Worm (Caenorhabditis elegans) whole organism, mixed stage, embryonic: Measurements from ENCODE around the gene B0348.1.

Experiments
- M03D4.4 ChIP-seq: sonication (generic microtip); optimal IDR thresholded peaks from 2 replicates; lab custom pipeline; 2017; ENCODE audit warnings: mild to moderate bottlenecking, missing genetic modification characterization, missing compliant biosample characterization
- ceh-39 ChIP-seq: fragments of 150-350 bp; optimal IDR thresholded peaks from 2 replicates; lab custom pipeline; 2014; ENCODE audit warnings: missing biosample characterization, missing genetic modification characterization
- ceh-43 ChIP-seq: fragments of 200-800 bp; sonication (Bioruptor generic); optimal IDR thresholded peaks from 2 replicates; lab custom pipeline; 2018; ENCODE audit warnings: mild to moderate bottlenecking, missing genetic modification characterization, moderate library complexity, missing compliant biosample characterization
- ces-1 ChIP-seq: fragments of 150-350 bp; optimal IDR thresholded peaks from 2 replicates; lab custom pipeline; 2014; ENCODE audit warnings: missing biosample characterization, missing genetic modification reagents, missing genetic modification characterization
- cnd-1 ChIP-seq: fragments of 200-800 bp; sonication (Bioruptor generic); optimal IDR thresholded peaks from 2 replicates; lab custom pipeline; 2018; ENCODE audit warnings: mild to moderate bottlenecking, missing genetic modification characterization, missing compliant biosample characterization
- drap-1 ChIP-seq: fragments of 200-800 bp; sonication (Bioruptor generic); optimal IDR thresholded peaks from 3 replicates; lab custom pipeline; 2018; ENCODE audit warnings: mild to moderate bottlenecking, missing genetic modification characterization, missing compliant biosample characterization
- elt-1 ChIP-seq: sonication (generic microtip); optimal IDR thresholded peaks from 2 replicates; lab custom pipeline; 2017; ENCODE audit warnings: missing genetic modification characterization, mild to moderate bottlenecking, missing compliant biosample characterization, antibody characterized with exemption, moderate library complexity, borderline replicate concordance; ENCODE audit not compliant: insufficient read depth
- elt-3 ChIP-seq: fragments of 150-350 bp; optimal IDR thresholded peaks from 2 replicates; lab custom pipeline; 2014; ENCODE audit warnings: missing biosample characterization, missing genetic modification characterization
- flh-1 ChIP-seq: fragments of 200-800 bp; sonication (Bioruptor generic); optimal IDR thresholded peaks from 2 replicates; lab custom pipeline; 2018; ENCODE audit warnings: mild to moderate bottlenecking, missing genetic modification characterization, moderate library complexity, missing compliant biosample characterization
- ham-2 ChIP-seq: fragments of 200-800 bp; sonication (Bioruptor generic); optimal IDR thresholded peaks from 2 replicates; lab custom pipeline; 2018; ENCODE audit warnings: mild to moderate bottlenecking, missing genetic modification characterization, missing compliant biosample characterization
- hlh-1 ChIP-seq: fragments of 150-350 bp; optimal IDR thresholded peaks from 2 replicates; lab custom pipeline; 2014; ENCODE audit warnings: missing biosample characterization, missing genetic modification reagents, missing genetic modification characterization
- lin-13 ChIP-seq: fragments of 150-350 bp; optimal IDR thresholded peaks from 2 replicates; lab custom pipeline; 2014; ENCODE audit warnings: missing biosample characterization, missing genetic modification characterization
- lsy-2 ChIP-seq: fragments of 150-350 bp; optimal IDR thresholded peaks from 2 replicates; lab custom pipeline; 2014; ENCODE audit warnings: missing biosample characterization, missing genetic modification characterization
- mab-5 ChIP-seq: fragments of 150-350 bp; optimal IDR thresholded peaks from 2 replicates; lab custom pipeline; 2014; ENCODE audit warnings: missing biosample characterization, missing genetic modification characterization
- mep-1 ChIP-seq: fragments of 150-350 bp; optimal IDR thresholded peaks from 2 replicates; lab custom pipeline; 2017; ENCODE audit warnings: missing biosample characterization, missing genetic modification reagents, missing genetic modification characterization, inconsistent platforms
- mls-2 ChIP-seq: sonication (generic microtip); optimal IDR thresholded peaks from 2 replicates; lab custom pipeline; 2016; ENCODE audit warnings: mild to moderate bottlenecking, missing genetic modification characterization, moderate library complexity, missing compliant biosample characterization
- nhr-12 ChIP-seq: fragments of 150-350 bp; optimal IDR thresholded peaks from 2 replicates; lab custom pipeline; 2014; ENCODE audit warnings: missing biosample characterization, missing genetic modification characterization
- nhr-2 ChIP-seq: fragments of 150-350 bp; optimal IDR thresholded peaks from 2 replicates; lab custom pipeline; 2014; ENCODE audit warnings: missing biosample characterization, missing genetic modification characterization
- nhr-237 ChIP-seq: fragments of 150-350 bp; optimal IDR thresholded peaks from 2 replicates; lab custom pipeline; 2014; ENCODE audit warnings: missing biosample characterization, missing genetic modification characterization
- nhr-28 ChIP-seq: fragments of 150-350 bp; optimal IDR thresholded peaks from 2 replicates; lab custom pipeline; 2014; ENCODE audit warnings: missing biosample characterization, missing genetic modification characterization
- nhr-76 ChIP-seq: sonication (generic microtip); optimal IDR thresholded peaks from 2 replicates; lab custom pipeline; 2017; ENCODE audit warnings: missing biosample characterization, missing genetic modification characterization
- pha-4 ChIP-seq: fragments of 150-350 bp; optimal IDR thresholded peaks from 2 replicates; lab custom pipeline; 2018; ENCODE audit warnings: missing biosample characterization, missing genetic modification reagents, missing genetic modification characterization
- snpc-4 ChIP-seq: fragments of 150-350 bp; optimal IDR thresholded peaks from 2 replicates; lab custom pipeline; 2014; ENCODE audit warnings: missing biosample characterization, missing genetic modification characterization
- sptf-1 ChIP-seq: sonication (generic microtip); optimal IDR thresholded peaks from 2 replicates; lab custom pipeline; 2017; ENCODE audit warnings: mild to moderate bottlenecking, missing genetic modification characterization, moderate library complexity, missing compliant biosample characterization
- tbx-8 ChIP-seq: fragments of 200-800 bp; sonication (Bioruptor generic); optimal IDR thresholded peaks from 2 replicates; lab custom pipeline; 2018; ENCODE audit warnings: mild to moderate bottlenecking, missing genetic modification characterization, moderate library complexity, missing compliant biosample characterization
- unc-120 ChIP-seq: sonication (generic microtip); optimal IDR thresholded peaks from 2 replicates; lab custom pipeline; 2017; ENCODE audit warnings: missing genetic modification characterization, missing compliant biosample characterization; ENCODE audit not compliant: poor library complexity, severe bottlenecking
- unc-62 ChIP-seq: fragments of 150-350 bp; optimal IDR thresholded peaks from 2 replicates; lab custom pipeline; 2014; ENCODE audit warnings: missing biosample characterization, missing genetic modification reagents, missing genetic modification characterization
- ztf-11 ChIP-seq: fragments of 150-350 bp; optimal IDR thresholded peaks from 2 replicates; lab custom pipeline; 2014; ENCODE audit warnings: missing biosample characterization, missing genetic modification characterization

B0348.1 gene

ce11 chrV:48622-49021 lies at the start of gene B0348.1:
TSS of gene B0348.1 (plus strand) at chrV:48922.
- no peak for TF ChIP-seq nhr-12 (tag; lab: Kevin White, UChicago)
- no peak for TF ChIP-seq M03D4.4

- TF ChIP-seq M03D4.4 = no peak
Measured at ce11 chrV:1335-1734, 47.4 kb upstream of the B0348.1 start, which contains the start of gene idpp-2. TSS of gene idpp-2 (plus strand) at chrV:1635.

DNA sequence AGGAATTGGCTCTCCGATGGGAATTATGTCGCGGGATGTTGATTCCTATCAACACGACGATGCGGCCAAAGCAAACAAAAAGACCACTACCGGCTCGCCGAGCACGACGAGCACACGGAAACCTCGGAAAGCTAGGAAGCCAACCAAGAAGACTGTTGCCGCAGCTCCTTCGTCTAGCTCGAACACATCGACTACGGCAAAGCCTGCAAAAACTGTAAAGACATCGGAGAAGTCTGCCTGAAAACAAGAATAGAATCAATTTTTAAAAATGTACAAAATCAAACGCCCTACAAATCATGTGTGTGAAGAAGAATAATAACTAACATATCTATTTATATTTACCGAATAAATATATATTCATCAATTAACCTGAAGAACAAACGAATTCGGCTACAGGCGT lies 42.5 kb upstream of the B0348.1 start:
- TF ChIP-seq nhr-2 (no peak), elt-1 (no peak), drap-1 (GFP tag; lab: Kevin White, UChicago) (no peak), nhr-76 (tag; lab: Kevin White, UChicago) (no peak), cnd-1 (tag; lab: Kevin White, UChicago) (no peak), pha-4 (tag; lab: Kevin White, UChicago) (no peak), flh-1 (GFP tag; lab: Kevin White, UChicago) (no peak), hlh-1 (tag; lab: Kevin White, UChicago) (no peak), ceh-43 (GFP tag; lab: Kevin White, UChicago) (no peak), ham-2 (no peak), lin-13 (tag; lab: Kevin White, UChicago) (no peak), elt-3 (no peak), mls-2 (tag; lab: Kevin White, UChicago) (no peak), sptf-1 (tag; lab: Kevin White, UChicago) (no peak), nhr-28 (tag; lab: Kevin White, UChicago) (no peak), nhr-12 (tag; lab: Kevin White, UChicago) (no peak)

ce11 chrV:7778-8445 lies 40.8 kb upstream of the B0348.1 start, which contains the start of gene ife-3:
TSS of gene ife-3 (minus strand) at chrV:7828.
- TF ChIP-seq ces-1 (peak; percentile 5), hlh-1 (tag; lab: Kevin White, UChicago) (peak; percentile 19), mep-1 (tag; lab: Kevin White, UChicago) (peak; percentile 39), nhr-237 (no peak), lsy-2 (tag; lab: Kevin White, UChicago) (peak; percentile 95), elt-3 (no peak)
- TF ChIP-seq, all 35 proteins: peak for 4

DNA sequence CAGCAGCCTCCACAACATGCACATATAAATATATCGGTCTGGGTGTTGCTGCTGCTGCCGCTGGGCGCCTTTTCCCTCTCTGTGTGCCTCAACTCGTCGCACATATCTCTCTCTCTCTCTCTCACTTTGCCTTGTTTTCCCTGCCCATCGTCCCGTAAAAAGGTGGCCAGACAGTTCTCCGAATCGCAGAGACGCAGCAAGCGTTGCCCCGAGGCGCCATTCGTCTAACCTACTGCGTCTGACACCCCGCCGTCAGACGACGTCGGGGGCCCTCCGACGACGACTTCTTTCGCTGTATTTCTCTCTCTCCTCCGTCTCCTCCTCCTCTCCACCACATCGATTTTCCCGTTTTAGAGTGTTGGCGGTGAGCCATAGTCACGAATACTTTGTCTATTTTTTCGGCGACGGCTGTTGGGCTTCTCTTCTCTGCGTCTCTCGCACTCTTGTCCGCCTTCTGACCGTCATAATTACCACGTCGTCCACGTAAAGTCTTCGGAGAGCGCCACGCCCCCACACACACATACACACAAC lies 39.9 kb upstream of the B0348.1 start, which contains the start of gene B0348.10:
Gene B0348.10, minus strand, starts transcription at position 24 of the 531 bp plus-strand sequence.
- peak; percentile 2 for TF ChIP-seq lsy-2 (tag; lab: Kevin White, UChicago)
- TF ChIP-seq ces-1 = peak; percentile 53
- TF ChIP-seq nhr-237 = peak; percentile 21
- TF ChIP-seq unc-62 = peak; percentile 78
- no peak for TF ChIP-seq lin-13 (tag; lab: Kevin White, UChicago)
- peak; percentile 35 for TF ChIP-seq drap-1 (GFP tag; lab: Kevin White, UChicago)
- no peak for TF ChIP-seq elt-3
- TF ChIP-seq elt-1 = no peak
- peak; percentile 19 for TF ChIP-seq ham-2
- TF ChIP-seq mep-1 (tag; lab: Kevin White, UChicago) = peak; percentile 20
- TF ChIP-seq ztf-11 (tag; lab: Kevin White, UChicago) = peak; percentile 1
- no peak for TF ChIP-seq nhr-2
- TF ChIP-seq mls-2 (tag; lab: Kevin White, UChicago) = peak; percentile 51
- TF ChIP-seq unc-120 = peak; percentile 29
- no peak for TF ChIP-seq ceh-39

ce11 chrV:11158-11557 lies 37.6 kb upstream of the B0348.1 start:
- no peak for TF ChIP-seq tbx-8 (GFP tag; lab: Kevin White, UChicago)
- peak; percentile 68 for TF ChIP-seq ces-1
- TF ChIP-seq, all 35 proteins: peak for 1

ce11 chrV:11708-12107 lies 37.0 kb upstream of the B0348.1 start:
- TF ChIP-seq unc-120 = no peak
- no peak for TF ChIP-seq ces-1
- TF ChIP-seq nhr-76 (tag; lab: Kevin White, UChicago) = no peak
- TF ChIP-seq snpc-4 = no peak
- TF ChIP-seq M03D4.4 = no peak
- TF ChIP-seq mab-5 = no peak
- TF ChIP-seq mls-2 (tag; lab: Kevin White, UChicago) = no peak
- TF ChIP-seq nhr-237 = no peak
- TF ChIP-seq elt-3 = no peak
- TF ChIP-seq flh-1 (GFP tag; lab: Kevin White, UChicago) = no peak
